Worm (Caenorhabditis elegans) whole organism, early embryonic: ENCODE data around the gene sto-4.

Source experiments
- B0310.2 ChIP-seq: sonication (generic microtip); optimal IDR thresholded peaks from 2 replicates; lab custom pipeline; 2016; ENCODE audit warnings: mild to moderate bottlenecking, missing genetic modification characterization, missing compliant biosample characterization
- aly-1 ChIP-seq: sonication (generic microtip); optimal IDR thresholded peaks from 2 replicates; lab custom pipeline; 2016; ENCODE audit warnings: missing genetic modification characterization, missing compliant biosample characterization
- ama-1 ChIP-seq: fragments of 150-350 bp; optimal IDR thresholded peaks from 2 replicates; lab custom pipeline; 2014
- ceh-13 ChIP-seq: fragments of 200-800 bp; sonication (Bioruptor generic); optimal IDR thresholded peaks from 2 replicates; lab custom pipeline; 2018; ENCODE audit warnings: mild to moderate bottlenecking, missing genetic modification characterization, missing compliant biosample characterization
- ceh-36 ChIP-seq: sonication (generic microtip); optimal IDR thresholded peaks from 2 replicates; lab custom pipeline; 2016; ENCODE audit warnings: missing genetic modification characterization, inconsistent platforms, missing compliant biosample characterization
- ets-7 ChIP-seq: sonication (generic microtip); optimal IDR thresholded peaks from 2 replicates; lab custom pipeline; 2016; ENCODE audit warnings: missing genotype, missing genetic modification characterization, missing compliant biosample characterization
- hmg-4 ChIP-seq: fragments of 200-800 bp; sonication (Bioruptor generic); optimal IDR thresholded peaks from 2 replicates; lab custom pipeline; 2018; ENCODE audit warnings: mild to moderate bottlenecking, missing genetic modification characterization, missing compliant biosample characterization
- pes-1 ChIP-seq: fragments of 200-800 bp; sonication (Bioruptor generic); IDR thresholded peaks from 2 replicates; pipeline ENCODE4 v1.3.6; 2022; ENCODE audit warnings: missing genetic modification reagents, missing genetic modification characterization, missing compliant biosample characterization
- scrt-1 ChIP-seq: fragments of 200-800 bp; sonication (Bioruptor generic); IDR thresholded peaks from 2 replicates; pipeline ENCODE4 v1.3.6; 2022; ENCODE audit warnings: missing genetic modification characterization, missing compliant biosample characterization
- tbx-11 ChIP-seq: fragments of 200-800 bp; sonication (Bioruptor generic); IDR thresholded peaks from 2 replicates; pipeline ENCODE4 v1.3.6; 2022; ENCODE audit warnings: missing genetic modification characterization, missing compliant biosample characterization
- tbx-37 ChIP-seq: fragments of 200-800 bp; sonication (Bioruptor generic); conservative IDR thresholded peaks from 2 replicates; pipeline ENCODE4 v1.3.6; 2022; ENCODE audit warnings: missing genetic modification reagents, missing genetic modification characterization, missing compliant biosample characterization

DNA sequence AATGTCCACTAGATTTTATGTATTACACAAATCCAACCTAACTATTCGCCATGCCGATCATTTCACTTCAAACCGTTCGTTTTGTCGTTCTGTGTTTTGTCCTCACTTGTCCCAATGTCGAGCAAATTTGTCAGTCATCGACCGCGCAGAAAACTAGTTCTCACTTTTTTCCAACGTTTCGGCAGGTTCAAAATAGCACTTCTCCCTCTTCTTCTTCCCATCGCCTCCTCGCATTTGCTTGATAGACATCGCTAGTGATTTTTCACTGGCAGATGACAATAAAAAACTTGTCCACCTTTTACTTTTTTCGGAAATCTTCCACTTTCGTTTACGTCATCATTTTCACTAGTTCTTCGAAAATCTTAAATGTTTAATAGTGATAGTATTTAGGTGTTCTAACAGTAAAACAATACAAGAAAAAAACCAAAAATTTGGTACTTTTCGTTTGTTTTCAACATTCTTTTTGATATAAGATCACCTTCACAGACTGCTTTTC, 21.6 kb downstream of the sto-4 start:
- no peak for TF ChIP-seq tbx-37 (GFP tag; lab: Robert Waterston, UW)
- TF ChIP-seq tbx-11 (GFP tag; lab: Robert Waterston, UW): no peak
- no peak for TF ChIP-seq ama-1 (lab: Kevin White, UChicago)
- TF ChIP-seq scrt-1 (GFP tag; lab: Robert Waterston, UW): no peak
- TF ChIP-seq ceh-13 (GFP tag; lab: Kevin White, UChicago): no peak
- no peak for TF ChIP-seq aly-1 (tag; lab: Kevin White, UChicago)
- TF ChIP-seq hmg-4 (GFP tag; lab: Kevin White, UChicago): no peak
- TF ChIP-seq ets-7: no peak
- no peak for TF ChIP-seq pes-1 (GFP tag; lab: Robert Waterston, UW)
- TF ChIP-seq ceh-36: no peak
- no peak for TF ChIP-seq B0310.2 (tag; lab: Kevin White, UChicago)
